Fruit fly (Drosophila melanogaster) whole organism, embryonic: ENCODE measurements around the gene CG33124.

ENCODE experiments used
- CG10366 ChIP-seq: fragments of 200-800 bp; sonication (Bioruptor generic); IDR thresholded peaks from 2 replicates; pipeline ENCODE4 v1.3.6; 2022; ENCODE audit warnings: missing biosample characterization, missing genetic modification characterization
- CG10959 ChIP-seq: fragments of 200-800 bp; sonication (Bioruptor generic); IDR thresholded peaks from 2 replicates; pipeline ENCODE4 v1.3.6; 2022; ENCODE audit warnings: missing biosample characterization, missing genetic modification characterization
- CG11560 ChIP-seq: fragments of 200-800 bp; sonication (Bioruptor generic); IDR thresholded peaks from 3 replicates; pipeline ENCODE4 v1.3.6; 2022; ENCODE audit warnings: missing biosample characterization, missing genetic modification characterization
- CG12744 ChIP-seq: fragments of 200-800 bp; sonication (Bioruptor generic); optimal IDR thresholded peaks from 2 replicates; lab custom pipeline; 2016; ENCODE audit warnings: missing biosample characterization, missing genetic modification characterization
- CG12942 ChIP-seq: fragments of 200-800 bp; sonication (Bioruptor generic); optimal IDR thresholded peaks from 3 replicates; lab custom pipeline; 2016; ENCODE audit warnings: missing biosample characterization, missing genetic modification characterization
- CG13296 ChIP-seq: fragments of 200-800 bp; sonication (Bioruptor generic); optimal IDR thresholded peaks from 3 replicates; lab custom pipeline; 2018; ENCODE audit warnings: missing biosample characterization, mild to moderate bottlenecking, missing genetic modification characterization
- CG14667 ChIP-seq: fragments of 200-800 bp; sonication (Bioruptor generic); IDR thresholded peaks from 2 replicates; pipeline ENCODE4 v1.3.6; 2022; ENCODE audit warnings: missing biosample characterization, missing genetic modification characterization
- CG15479 ChIP-seq: fragments of 200-800 bp; sonication (Bioruptor generic); optimal IDR thresholded peaks from 3 replicates; lab custom pipeline; 2019; ENCODE audit warnings: missing biosample characterization, mild to moderate bottlenecking, missing genetic modification characterization, moderate library complexity
- CG15514 ChIP-seq: fragments of 200-800 bp; sonication (Bioruptor generic); optimal IDR thresholded peaks from 3 replicates; lab custom pipeline; 2017; ENCODE audit warnings: missing biosample characterization, missing genetic modification characterization, mild to moderate bottlenecking, moderate library complexity, missing genetic modification reagents
- CG16815 ChIP-seq: fragments of 200-800 bp; sonication (Bioruptor generic); optimal IDR thresholded peaks from 3 replicates; lab custom pipeline; 2017; ENCODE audit warnings: missing biosample characterization, mild to moderate bottlenecking, missing genetic modification characterization
- CG17361 ChIP-seq: fragments of 200-800 bp; sonication (Bioruptor generic); IDR thresholded peaks from 3 replicates; pipeline ENCODE4 v1.3.6; 2022; ENCODE audit warnings: missing biosample characterization, missing genetic modification characterization
- CG17829 ChIP-seq: fragments of 200-800 bp; optimal IDR thresholded peaks from 2 replicates; lab custom pipeline; 2019; ENCODE audit warnings: missing biosample characterization, mild to moderate bottlenecking, missing genetic modification characterization, moderate library complexity
- CG1832 ChIP-seq: fragments of 200-800 bp; sonication (Bioruptor generic); optimal IDR thresholded peaks from 2 replicates; lab custom pipeline; 2017; ENCODE audit warnings: missing biosample characterization, mild to moderate bottlenecking, missing genetic modification characterization, inconsistent platforms
- CG2678 ChIP-seq: fragments of 200-800 bp; sonication (Bioruptor generic); optimal IDR thresholded peaks from 3 replicates; lab custom pipeline; 2019; ENCODE audit warnings: missing biosample characterization, mild to moderate bottlenecking, missing genetic modification characterization, moderate library complexity
- CG31365 ChIP-seq: fragments of 200-800 bp; sonication (Bioruptor generic); optimal IDR thresholded peaks from 2 replicates; lab custom pipeline; 2018; ENCODE audit warnings: missing biosample characterization, mild to moderate bottlenecking, missing genetic modification characterization
- CG3838 ChIP-seq: fragments of 200-800 bp; sonication (Bioruptor generic); optimal IDR thresholded peaks from 3 replicates; lab custom pipeline; 2016; ENCODE audit warnings: missing biosample characterization, missing genetic modification characterization
- CG4282 ChIP-seq: fragments of 200-800 bp; sonication (Bioruptor generic); optimal IDR thresholded peaks from 2 replicates; lab custom pipeline; 2016; ENCODE audit warnings: missing biosample characterization, missing genetic modification characterization
- CG5180 ChIP-seq: fragments of 200-800 bp; sonication (Bioruptor generic); optimal IDR thresholded peaks from 3 replicates; lab custom pipeline; 2017; ENCODE audit warnings: missing biosample characterization, missing genetic modification characterization, mild to moderate bottlenecking, moderate library complexity, missing genetic modification reagents
- CG6765 ChIP-seq: fragments of 200-800 bp; sonication (Bioruptor generic); optimal IDR thresholded peaks from 3 replicates; lab custom pipeline; 2017; ENCODE audit warnings: missing biosample characterization, mild to moderate bottlenecking, missing genetic modification characterization
- CG7963 ChIP-seq: fragments of 200-800 bp; sonication (Bioruptor generic); IDR thresholded peaks from 3 replicates; pipeline ENCODE4 v1.3.6; 2022; ENCODE audit warnings: missing biosample characterization, missing genetic modification characterization; ENCODE audit not compliant: partially characterized antibody
- CG9437 ChIP-seq: fragments of 200-800 bp; sonication (Bioruptor generic); optimal IDR thresholded peaks from 2 replicates; lab custom pipeline; 2018; ENCODE audit warnings: missing biosample characterization, mild to moderate bottlenecking, missing genetic modification characterization
- CkIIα-i1 ChIP-seq: fragments of 200-800 bp; sonication (Bioruptor generic); IDR thresholded peaks from 2 replicates; pipeline ENCODE4 v1.3.6; 2022; ENCODE audit warnings: missing biosample characterization, missing genetic modification characterization
- D19A ChIP-seq: fragments of 200-800 bp; optimal IDR thresholded peaks from 3 replicates; lab custom pipeline; 2019; ENCODE audit warnings: missing biosample characterization, mild to moderate bottlenecking, missing genetic modification characterization, moderate library complexity
- Dbx ChIP-seq: fragments of 200-800 bp; sonication (Bioruptor generic); IDR thresholded peaks from 3 replicates; pipeline ENCODE4 v1.3.6; 2022; ENCODE audit warnings: missing biosample characterization, missing genetic modification characterization
- E2f1 ChIP-seq: fragments of 200-800 bp; sonication (Bioruptor generic); IDR thresholded peaks from 2 replicates; pipeline ENCODE4 v1.3.6; 2022; ENCODE audit warnings: missing biosample characterization, missing genetic modification characterization
- Ets65A ChIP-seq: fragments of 200-800 bp; sonication (Bioruptor generic); peaks from one replicate; lab custom pipeline; 2016; ENCODE audit warnings: missing biosample characterization, missing genetic modification characterization
- Gug ChIP-seq: fragments of 200-800 bp; sonication (Bioruptor generic); IDR thresholded peaks from 4 replicates; pipeline ENCODE4 v1.3.6; 2022; ENCODE audit warnings: missing biosample characterization, missing genetic modification characterization
- H2.0 ChIP-seq: fragments of 200-800 bp; sonication (Bioruptor generic); IDR thresholded peaks from 2 replicates; pipeline ENCODE4 v1.3.6; 2022; ENCODE audit warnings: missing biosample characterization, missing genetic modification characterization
- Jarid2 ChIP-seq: fragments of 200-800 bp; sonication (Bioruptor generic); optimal IDR thresholded peaks from 3 replicates; lab custom pipeline; 2017; ENCODE audit warnings: mild to moderate bottlenecking, missing biosample characterization, missing genetic modification reagents, missing genetic modification characterization
- Mad ChIP-seq: fragments of 200-800 bp; sonication (Bioruptor generic); optimal IDR thresholded peaks from 2 replicates; lab custom pipeline; 2016; ENCODE audit warnings: missing biosample characterization, missing genetic modification characterization
- Rfx ChIP-seq: fragments of 200-800 bp; sonication (Bioruptor generic); IDR thresholded peaks from 2 replicates; pipeline ENCODE4 v1.3.6; 2022; ENCODE audit warnings: missing biosample characterization, missing genetic modification characterization
- Spps ChIP-seq: fragments of 200-800 bp; sonication (Bioruptor generic); optimal IDR thresholded peaks from 2 replicates; lab custom pipeline; 2018; ENCODE audit warnings: missing biosample characterization, mild to moderate bottlenecking, missing genetic modification characterization
- Vsx1 ChIP-seq: fragments of 200-800 bp; sonication (Bioruptor generic); optimal IDR thresholded peaks from 2 replicates; lab custom pipeline; 2017; ENCODE audit warnings: missing biosample characterization, mild to moderate bottlenecking, missing genetic modification characterization, missing genetic modification reagents
- al ChIP-seq: fragments of 200-800 bp; sonication (Bioruptor generic); IDR thresholded peaks from 2 replicates; pipeline ENCODE4 v1.3.6; 2022; ENCODE audit warnings: missing biosample characterization, missing genetic modification characterization
- aop ChIP-seq: fragments of 200-800 bp; sonication (Bioruptor generic); IDR thresholded peaks from 2 replicates; pipeline ENCODE4 v1.3.6; 2022; ENCODE audit warnings: missing biosample characterization, missing genetic modification characterization
- dan ChIP-seq: fragments of 200-800 bp; sonication (Bioruptor generic); IDR thresholded peaks from 2 replicates; pipeline ENCODE4 v1.3.6; 2022; ENCODE audit warnings: missing biosample characterization, missing genetic modification characterization
- ewg ChIP-seq: fragments of 200-800 bp; sonication (Bioruptor generic); optimal IDR thresholded peaks from 3 replicates; lab custom pipeline; 2017; ENCODE audit warnings: mild to moderate bottlenecking, missing biosample characterization, missing genetic modification reagents, missing genetic modification characterization
- gfzf ChIP-seq: fragments of 200-800 bp; sonication (Bioruptor generic); optimal IDR thresholded peaks from 2 replicates; lab custom pipeline; 2016; ENCODE audit warnings: missing biosample characterization, mild to moderate bottlenecking, missing genetic modification characterization, moderate library complexity
- gt ChIP-seq: fragments of 200-800 bp; sonication (Bioruptor generic); IDR thresholded peaks from 2 replicates; pipeline ENCODE4 v1.3.6; 2022; ENCODE audit warnings: missing biosample characterization, missing genetic modification characterization
- her ChIP-seq: fragments of 200-800 bp; sonication (Bioruptor generic); optimal IDR thresholded peaks from 2 replicates; lab custom pipeline; 2016; ENCODE audit warnings: missing biosample characterization, missing genetic modification characterization
- kni ChIP-seq: fragments of 200-800 bp; sonication (Bioruptor generic); optimal IDR thresholded peaks from 3 replicates; lab custom pipeline; 2017; ENCODE audit warnings: mild to moderate bottlenecking, missing biosample characterization, missing genetic modification reagents, missing genetic modification characterization
- lbe ChIP-seq: fragments of 200-800 bp; sonication (Bioruptor generic); optimal IDR thresholded peaks from 2 replicates; lab custom pipeline; 2016; ENCODE audit warnings: missing biosample characterization, mild to moderate bottlenecking, missing genetic modification characterization
- lmd ChIP-seq: fragments of 200-800 bp; sonication (Bioruptor generic); IDR thresholded peaks from 2 replicates; pipeline ENCODE4 v1.3.6; 2022; ENCODE audit warnings: missing biosample characterization, missing genetic modification characterization
- luna ChIP-seq: fragments of 200-800 bp; sonication (Bioruptor generic); optimal IDR thresholded peaks from 2 replicates; lab custom pipeline; 2016; ENCODE audit warnings: missing biosample characterization, missing genetic modification characterization
- sisA ChIP-seq: fragments of 200-800 bp; sonication (Bioruptor generic); IDR thresholded peaks from 2 replicates; pipeline ENCODE4 v1.3.6; 2022; ENCODE audit warnings: missing biosample characterization, missing genetic modification characterization
- sna ChIP-seq: fragments of 200-800 bp; sonication (Bioruptor generic); IDR thresholded peaks from 2 replicates; pipeline ENCODE4 v1.3.6; 2022; ENCODE audit warnings: missing biosample characterization, missing genetic modification characterization; ENCODE audit not compliant: partially characterized antibody
- tap ChIP-seq: fragments of 200-800 bp; optimal IDR thresholded peaks from 3 replicates; lab custom pipeline; 2019; ENCODE audit warnings: missing biosample characterization, mild to moderate bottlenecking, missing genetic modification characterization, moderate library complexity
- tup ChIP-seq: fragments of 200-800 bp; sonication (Bioruptor generic); optimal IDR thresholded peaks from 2 replicates; lab custom pipeline; 2016; ENCODE audit warnings: missing biosample characterization, mild to moderate bottlenecking, missing genetic modification characterization, moderate library complexity
- tx ChIP-seq: fragments of 200-800 bp; sonication (Bioruptor generic); optimal IDR thresholded peaks from 2 replicates; lab custom pipeline; 2016; ENCODE audit warnings: missing biosample characterization, missing genetic modification characterization
- wor ChIP-seq: fragments of 200-800 bp; sonication (Bioruptor generic); IDR thresholded peaks from 2 replicates; pipeline ENCODE4 v1.3.6; 2022; ENCODE audit warnings: missing biosample characterization, missing genetic modification characterization
- zen ChIP-seq: fragments of 200-800 bp; sonication (Bioruptor generic); optimal IDR thresholded peaks from 3 replicates; lab custom pipeline; 2018; ENCODE audit warnings: missing biosample characterization, mild to moderate bottlenecking, missing genetic modification characterization, moderate library complexity

The CG33124 gene

DNA sequence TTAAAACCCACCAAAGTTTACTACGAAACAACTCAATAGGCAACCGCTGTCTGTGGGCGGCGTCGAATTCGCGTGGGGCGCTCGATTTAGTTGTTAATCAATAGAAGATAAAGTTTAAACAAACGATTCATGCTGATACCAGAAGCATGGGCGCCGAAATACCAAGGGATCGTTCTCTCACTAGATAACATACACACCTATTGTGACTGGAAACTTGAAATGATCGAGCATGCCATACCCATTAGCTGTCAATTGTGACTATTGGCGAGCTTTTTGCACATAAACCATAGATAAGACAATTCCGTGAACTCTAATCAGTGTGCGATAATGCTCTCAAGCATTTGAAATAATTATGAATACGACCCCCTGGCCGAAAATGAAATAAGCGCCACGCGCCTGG lies 29.5 kb downstream of the CG33124 start (continued):
- TF ChIP-seq CG17829 (tag; lab: Kevin White, UChicago) (peak; percentile 53), CG1832 (GFP tag; lab: Kevin White, UChicago) (no peak), CG12942 (peak; percentile 72), CG13296 (GFP tag; lab: Kevin White, UChicago) (peak; percentile 58), Gug (GFP tag; lab: Robert Waterston, UW) (peak; percentile 63; the same call in 2 of the 4 replicates), CG10366 (GFP tag; lab: Robert Waterston, UW) (peak; percentile 69), aop (GFP tag; lab: Robert Waterston, UW) (0 out of 2 replicates have a peak, but pooled peaks have one; percentile 5), Mad (GFP tag; lab: Kevin White, UChicago) (peak; percentile 40), zen (tag; lab: Kevin White, UChicago) (peak; percentile 38), sna (GFP tag; lab: Robert Waterston, UW) (no peak), CG11560 (tag; lab: Robert Waterston, UW) (peak; percentile 57; the same call in 1 of the 3 replicates), D19A (peak; percentile 48), al (GFP tag; lab: Robert Waterston, UW) (peak; percentile 88), Vsx1 (GFP tag; lab: Kevin White, UChicago) (peak; percentile 8), tap (tag; lab: Kevin White, UChicago) (peak; percentile 74), CG14667 (GFP tag; lab: Robert Waterston, UW) (peak; percentile 58), gfzf (no peak), H2.0 (peak; percentile 54; the same call in 1 of the 2 replicates), CG12744 (peak; percentile 70), CG5180 (GFP tag; lab: Kevin White, UChicago) (peak; percentile 38), CG9437 (peak; percentile 33), Dbx (GFP tag; lab: Robert Waterston, UW) (peak; percentile 73; the same call in 2 of the 3 replicates), CG15514 (GFP tag; lab: Kevin White, UChicago) (peak; percentile 39), CG6765 (GFP tag; lab: Kevin White, UChicago) (peak; percentile 58), kni (no peak), luna (peak; percentile 21), CG2678 (tag; lab: Kevin White, UChicago) (peak; percentile 86), gt (0 out of 2 replicates have a peak, but pooled peaks have one; percentile 20), her (peak; percentile 80), tx (GFP tag; lab: Kevin White, UChicago) (peak; percentile 79), lbe (GFP tag; lab: Kevin White, UChicago) (no peak), CG16815 (peak; percentile 34), CG7963 (GFP tag; lab: Robert Waterston, UW) (no peak), ewg (GFP tag; lab: Kevin White, UChicago) (peak; percentile 57), dan (GFP tag; lab: Robert Waterston, UW) (no peak), CkIIα-i1 (no peak), Ets65A (GFP tag; lab: Kevin White, UChicago) (peak; percentile 93), CG3838 (GFP tag; lab: Kevin White, UChicago) (peak; percentile 6), CG17361 (GFP tag; lab: Robert Waterston, UW) (peak; percentile 17; the same call in 1 of the 3 replicates), lmd (GFP tag; lab: Robert Waterston, UW) (peak; percentile 86), CG31365 (tag; lab: Kevin White, UChicago) (peak; percentile 45), E2f1 (peak; percentile 73), Rfx (GFP tag; lab: Robert Waterston, UW) (peak; percentile 86), Spps (tag; lab: Kevin White, UChicago) (no peak), tup (peak; percentile 52), Jarid2 (GFP tag; lab: Kevin White, UChicago) (peak; percentile 39), CG15479 (GFP tag; lab: Kevin White, UChicago) (no peak), CG4282 (GFP tag; lab: Kevin White, UChicago) (peak; percentile 57), CG10959 (GFP tag; lab: Robert Waterston, UW) (no peak; the same call in 1 of the 2 replicates), sisA (GFP tag; lab: Robert Waterston, UW) (peak; percentile 81), wor (GFP tag; lab: Robert Waterston, UW) (peak; percentile 62)
